Fruit fly (Drosophila melanogaster) whole organism, prepupa: Measurements from ENCODE around the gene CG5966.

Experiments used
- Blimp-1 ChIP-seq: fragments of 200-800 bp; sonication (Bioruptor generic); optimal IDR thresholded peaks from 3 replicates; lab custom pipeline; 2017; ENCODE audit warnings: missing biosample characterization, missing genetic modification characterization, mild to moderate bottlenecking, moderate library complexity, missing genetic modification reagents
- CG10631 ChIP-seq: fragments of 200-800 bp; sonication (Bioruptor generic); optimal IDR thresholded peaks from 2 replicates; lab custom pipeline; 2016; ENCODE audit warnings: missing biosample characterization, missing genetic modification characterization
- CG11762 ChIP-seq: fragments of 200-800 bp; sonication (Bioruptor generic); optimal IDR thresholded peaks from 3 replicates; lab custom pipeline; 2016; ENCODE audit warnings: missing biosample characterization, missing genetic modification characterization; ENCODE audit not compliant: insufficient read depth
- CG11902 ChIP-seq: fragments of 200-800 bp; sonication (Bioruptor generic); optimal IDR thresholded peaks from 3 replicates; lab custom pipeline; 2016; ENCODE audit warnings: missing biosample characterization, missing genetic modification characterization
- CG15336 ChIP-seq: fragments of 200-800 bp; sonication (Bioruptor generic); IDR thresholded peaks from 2 replicates; pipeline ENCODE4 v1.3.6; 2022; ENCODE audit warnings: missing biosample characterization, missing genetic modification characterization
- CG1621 ChIP-seq: fragments of 200-800 bp; sonication (Bioruptor generic); optimal IDR thresholded peaks from 3 replicates; lab custom pipeline; 2018; ENCODE audit warnings: missing biosample characterization, mild to moderate bottlenecking, missing genetic modification characterization
- CG16779 ChIP-seq: fragments of 200-800 bp; sonication (Bioruptor generic); optimal IDR thresholded peaks from 3 replicates; lab custom pipeline; 2017; ENCODE audit warnings: missing biosample characterization, mild to moderate bottlenecking, missing genetic modification characterization
- CG32006 ChIP-seq: fragments of 200-800 bp; sonication (Bioruptor generic); optimal IDR thresholded peaks from 3 replicates; lab custom pipeline; 2017; ENCODE audit warnings: missing biosample characterization, mild to moderate bottlenecking, missing genetic modification characterization
- CG34406 ChIP-seq: fragments of 200-800 bp; sonication (Bioruptor generic); optimal IDR thresholded peaks from 3 replicates; lab custom pipeline; 2016; ENCODE audit warnings: missing biosample characterization, missing genetic modification characterization
- CG3919 ChIP-seq: fragments of 200-800 bp; sonication (Bioruptor generic); optimal IDR thresholded peaks from 3 replicates; lab custom pipeline; 2016; ENCODE audit warnings: missing biosample characterization, missing genetic modification characterization
- CG6163 ChIP-seq: fragments of 200-800 bp; sonication (Bioruptor generic); IDR thresholded peaks from 3 replicates; pipeline ENCODE4 v1.3.6; 2022; ENCODE audit warnings: missing biosample characterization, missing genetic modification characterization
- CG6276 ChIP-seq: fragments of 200-800 bp; sonication (Bioruptor generic); optimal IDR thresholded peaks from 2 replicates; lab custom pipeline; 2017; ENCODE audit warnings: missing biosample characterization, mild to moderate bottlenecking, missing genetic modification characterization
- CG6808 ChIP-seq: fragments of 200-800 bp; sonication (Bioruptor generic); optimal IDR thresholded peaks from 3 replicates; lab custom pipeline; 2017; ENCODE audit warnings: missing biosample characterization, missing genetic modification characterization, mild to moderate bottlenecking, moderate library complexity, missing genetic modification reagents
- CG6854 ChIP-seq: fragments of 200-800 bp; sonication (Bioruptor generic); optimal IDR thresholded peaks from 2 replicates; lab custom pipeline; 2017; ENCODE audit warnings: missing biosample characterization, mild to moderate bottlenecking, missing genetic modification characterization
- CG8319 ChIP-seq: fragments of 200-800 bp; sonication (Bioruptor generic); optimal IDR thresholded peaks from 3 replicates; lab custom pipeline; 2016; ENCODE audit warnings: missing biosample characterization, missing genetic modification characterization
- CG8632 ChIP-seq: fragments of 200-800 bp; sonication (Bioruptor generic); optimal IDR thresholded peaks from 3 replicates; lab custom pipeline; 2016; ENCODE audit warnings: missing biosample characterization, missing genetic modification characterization
- Eip75B ChIP-seq: fragments of 200-800 bp; sonication (Bioruptor generic); optimal IDR thresholded peaks from 3 replicates; lab custom pipeline; 2016; ENCODE audit warnings: missing biosample characterization, missing genetic modification characterization
- Eip78C ChIP-seq: fragments of 200-800 bp; sonication (Bioruptor generic); peaks from one replicate; lab custom pipeline; 2016; ENCODE audit warnings: missing biosample characterization, missing genetic modification characterization
- Eip93F ChIP-seq: fragments of 200-800 bp; sonication (Bioruptor generic); optimal IDR thresholded peaks from 2 replicates; lab custom pipeline; 2016; ENCODE audit warnings: missing biosample characterization, mild to moderate bottlenecking, missing genetic modification characterization
- Ets21C ChIP-seq: fragments of 200-800 bp; sonication (Bioruptor generic); optimal IDR thresholded peaks from 3 replicates; lab custom pipeline; 2016; ENCODE audit warnings: missing biosample characterization, missing genetic modification characterization
- Ets96B ChIP-seq: fragments of 200-800 bp; optimal IDR thresholded peaks from 2 replicates; lab custom pipeline; 2019; ENCODE audit warnings: missing biosample characterization, mild to moderate bottlenecking, missing genetic modification characterization, moderate library complexity
- Hr38 ChIP-seq: sonication (Bioruptor generic); optimal IDR thresholded peaks from 2 replicates; lab custom pipeline; 2016; ENCODE audit warnings: missing biosample characterization, missing genetic modification characterization
- Hr4 ChIP-seq: fragments of 200-800 bp; sonication (Bioruptor generic); optimal IDR thresholded peaks from 3 replicates; lab custom pipeline; 2016; ENCODE audit warnings: missing biosample characterization, missing genetic modification characterization
- Lpt ChIP-seq: fragments of 200-800 bp; sonication (Bioruptor generic); optimal IDR thresholded peaks from 3 replicates; lab custom pipeline; 2016; ENCODE audit warnings: missing biosample characterization, missing genetic modification characterization
- Met ChIP-seq: fragments of 200-800 bp; sonication (Bioruptor generic); optimal IDR thresholded peaks from 3 replicates; lab custom pipeline; 2016; ENCODE audit warnings: missing biosample characterization, missing genetic modification characterization
- OdsH ChIP-seq: fragments of 200-800 bp; sonication (Bioruptor generic); optimal IDR thresholded peaks from 3 replicates; lab custom pipeline; 2016; ENCODE audit warnings: missing biosample characterization, missing genetic modification characterization
- Smox ChIP-seq: fragments of 200-800 bp; sonication (Bioruptor generic); optimal IDR thresholded peaks from 3 replicates; lab custom pipeline; 2016; ENCODE audit warnings: missing biosample characterization, missing genetic modification characterization
- Sox102F ChIP-seq: fragments of 200-800 bp; sonication (Bioruptor generic); optimal IDR thresholded peaks from 2 replicates; lab custom pipeline; 2016; ENCODE audit warnings: missing biosample characterization, mild to moderate bottlenecking, missing genetic modification characterization
- acj6 ChIP-seq: fragments of 200-800 bp; sonication (Bioruptor generic); optimal IDR thresholded peaks from 3 replicates; lab custom pipeline; 2016; ENCODE audit warnings: missing biosample characterization, missing genetic modification characterization
- cyc ChIP-seq: fragments of 200-800 bp; sonication (Bioruptor generic); optimal IDR thresholded peaks from 3 replicates; lab custom pipeline; 2016; ENCODE audit warnings: missing biosample characterization, missing genetic modification characterization
- dsx ChIP-seq: fragments of 200-800 bp; optimal IDR thresholded peaks from 3 replicates; lab custom pipeline; 2019; ENCODE audit warnings: missing biosample characterization, mild to moderate bottlenecking, missing genetic modification characterization, moderate library complexity; ENCODE audit not compliant: poor library complexity, severe bottlenecking
- eg ChIP-seq: fragments of 200-800 bp; sonication (Bioruptor generic); IDR thresholded peaks from 3 replicates; pipeline ENCODE4 v1.3.6; 2022; ENCODE audit warnings: missing biosample characterization, missing genetic modification characterization
- esn ChIP-seq: fragments of 200-800 bp; sonication (Bioruptor generic); optimal IDR thresholded peaks from 2 replicates; lab custom pipeline; 2016; ENCODE audit warnings: missing biosample characterization, mild to moderate bottlenecking, missing genetic modification characterization, moderate library complexity
- fd59A ChIP-seq: fragments of 200-800 bp; sonication (Bioruptor generic); optimal IDR thresholded peaks from 2 replicates; lab custom pipeline; 2017; ENCODE audit warnings: missing biosample characterization, mild to moderate bottlenecking, missing genetic modification characterization, missing genetic modification reagents
- fd85E ChIP-seq: fragments of 200-800 bp; sonication (Bioruptor generic); optimal IDR thresholded peaks from 3 replicates; lab custom pipeline; 2016; ENCODE audit warnings: missing biosample characterization, missing genetic modification characterization
- fkh ChIP-seq: fragments of 200-800 bp; sonication (Bioruptor generic); optimal IDR thresholded peaks from 3 replicates; lab custom pipeline; 2017; ENCODE audit warnings: missing biosample characterization, mild to moderate bottlenecking, missing genetic modification characterization, moderate library complexity
- lz ChIP-seq: fragments of 200-800 bp; sonication (Bioruptor generic); optimal IDR thresholded peaks from 3 replicates; lab custom pipeline; 2016; ENCODE audit warnings: missing biosample characterization, missing genetic modification characterization
- pdm3 ChIP-seq: fragments of 200-800 bp; sonication (Bioruptor generic); optimal IDR thresholded peaks from 3 replicates; lab custom pipeline; 2016; ENCODE audit warnings: missing biosample characterization, missing genetic modification characterization
- salr ChIP-seq, 2 experiments: fragments of 200-800 bp; sonication (Bioruptor generic); optimal IDR thresholded peaks; 3 replicates each; lab custom pipeline; 2016 to 2018; ENCODE audit warnings: missing biosample characterization in 2 of 2, missing genetic modification characterization in 2 of 2, mild to moderate bottlenecking in 1 of 2
- spab ChIP-seq: fragments of 200-800 bp; sonication (Bioruptor generic); optimal IDR thresholded peaks from 2 replicates; lab custom pipeline; 2017; ENCODE audit warnings: missing biosample characterization, mild to moderate bottlenecking, missing genetic modification characterization, missing genetic modification reagents
- ss ChIP-seq, 2 experiments: fragments of 200-800 bp; sonication (Bioruptor generic); optimal IDR thresholded peaks; 2 replicates in 1 of 2; 3 replicates in 1 of 2; lab custom pipeline; 2017 to 2018; ENCODE audit warnings: mild to moderate bottlenecking in 2 of 2, missing biosample characterization in 2 of 2, missing genetic modification characterization in 2 of 2, moderate library complexity in 1 of 2
- svp ChIP-seq: fragments of 200-800 bp; sonication (Bioruptor generic); peaks from one replicate; lab custom pipeline; 2016; ENCODE audit warnings: missing biosample characterization, missing genetic modification characterization
- topi ChIP-seq: fragments of 200-800 bp; sonication (Bioruptor generic); optimal IDR thresholded peaks from 3 replicates; lab custom pipeline; 2016; ENCODE audit warnings: missing biosample characterization, missing genetic modification characterization
- vri ChIP-seq: fragments of 200-800 bp; sonication (Bioruptor generic); optimal IDR thresholded peaks from 3 replicates; lab custom pipeline; 2016; ENCODE audit warnings: missing biosample characterization, mild to moderate bottlenecking, missing genetic modification characterization

CG5966 gene

DNA sequence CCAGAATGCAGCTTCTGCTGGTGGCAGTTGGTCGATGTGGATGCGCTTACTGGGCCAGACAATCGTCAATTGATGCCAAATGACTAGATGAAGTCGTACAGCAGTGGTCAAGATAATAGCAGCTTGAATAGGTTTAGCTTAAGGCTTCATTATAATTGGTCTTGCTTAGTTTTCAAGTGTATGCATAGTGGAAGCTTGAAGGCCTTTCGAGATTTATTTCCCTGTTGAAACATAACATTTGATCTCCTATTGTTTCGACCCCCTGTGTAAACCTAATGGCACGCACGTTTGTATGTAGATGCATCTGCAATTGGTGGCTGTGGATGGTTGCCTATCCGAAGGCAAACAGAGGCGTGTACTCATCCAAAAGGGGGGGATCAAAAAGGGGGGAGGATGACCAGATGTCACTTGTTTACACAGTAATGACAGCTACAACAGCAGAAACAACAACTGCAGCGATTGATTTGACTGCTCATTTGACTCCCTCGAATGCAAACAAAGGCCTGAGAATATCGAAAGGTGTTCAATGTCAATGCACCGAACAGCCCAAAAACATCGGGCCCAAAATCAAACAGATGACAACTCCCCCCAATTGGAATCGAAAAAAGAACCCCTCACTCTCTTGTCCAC lies 20.4 kb upstream of the CG5966 start (continued):
- TF ChIP-seq OdsH (GFP tag; lab: Kevin White, UChicago) = peak; percentile 56
- no peak for TF ChIP-seq vri (GFP tag; lab: Kevin White, UChicago)
- TF ChIP-seq Sox102F (GFP tag; lab: Kevin White, UChicago) = peak; percentile 18
- peak; percentile 30 for TF ChIP-seq fd59A (GFP tag; lab: Kevin White, UChicago)
- peak; percentile 54 for TF ChIP-seq pdm3 (GFP tag; lab: Kevin White, UChicago)
- TF ChIP-seq Lpt (GFP tag; lab: Kevin White, UChicago) = peak; percentile 76
- no peak for TF ChIP-seq Smox (GFP tag; lab: Kevin White, UChicago)
- peak; percentile 42 for TF ChIP-seq fkh (GFP tag; lab: Kevin White, UChicago)
- TF ChIP-seq Met (GFP tag; lab: Kevin White, UChicago) = peak; percentile 44
- no peak for TF ChIP-seq CG8319
- peak; percentile 21 for TF ChIP-seq CG34406 (GFP tag; lab: Kevin White, UChicago)
- peak; percentile 84 for TF ChIP-seq Eip78C (GFP tag; lab: Kevin White, UChicago)
- peak; percentile 87 for TF ChIP-seq CG15336 (GFP tag; lab: Robert Waterston, UW)
- peak; percentile 68 for TF ChIP-seq CG6276 (GFP tag; lab: Kevin White, UChicago)
- TF ChIP-seq CG1621 (tag; lab: Kevin White, UChicago) = peak; percentile 68
- peak; percentile 74 for TF ChIP-seq Hr4 (GFP tag; lab: Kevin White, UChicago)
- TF ChIP-seq Ets96B = peak; percentile 57

DNA sequence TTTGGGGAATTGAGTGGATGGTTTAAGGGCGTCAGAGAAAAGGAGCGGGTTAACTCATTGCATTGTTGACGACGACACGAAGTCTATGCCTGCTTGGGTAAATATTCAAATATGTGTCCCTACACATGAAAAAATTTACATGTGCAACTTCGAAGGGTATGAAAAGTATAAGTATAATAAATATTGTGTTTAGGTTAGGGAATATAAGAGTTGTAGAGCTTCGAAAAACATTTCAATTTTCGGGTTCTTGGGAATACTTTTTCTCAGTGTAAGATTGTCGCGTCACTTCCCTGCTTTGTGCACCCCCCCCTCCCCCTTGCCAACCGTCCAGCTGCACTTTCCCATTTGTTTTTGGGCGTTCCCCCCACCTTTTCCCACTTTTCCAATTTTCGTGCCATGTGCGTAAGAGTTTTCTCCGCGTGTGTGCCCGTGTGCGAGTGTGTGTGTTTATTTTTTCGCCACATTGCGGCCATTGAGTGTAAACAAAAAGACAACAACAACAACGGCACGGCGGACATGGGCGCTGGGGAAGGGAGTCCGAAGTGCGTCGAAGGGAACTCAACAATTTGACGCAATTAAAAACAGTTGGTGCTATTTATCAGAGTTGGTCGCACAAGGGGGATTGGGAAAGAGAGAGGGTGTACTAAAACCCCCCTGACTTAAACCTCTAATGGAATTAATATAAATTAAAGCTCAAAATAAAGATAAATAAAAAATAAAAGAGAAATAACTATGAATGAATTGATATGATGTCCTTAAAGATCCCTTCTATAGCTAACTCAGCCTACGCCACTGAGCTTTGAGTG lies 18.5 kb upstream of the CG5966 start:
- TF ChIP-seq Eip93F (GFP tag; lab: Kevin White, UChicago) (no peak), CG6854 (GFP tag; lab: Kevin White, UChicago) (no peak), CG8632 (GFP tag; lab: Kevin White, UChicago) (peak; percentile 31), CG6163 (GFP tag; lab: Robert Waterston, UW) (peak; percentile 59), dsx (GFP tag; lab: Kevin White, UChicago) (peak; percentile 27), CG16779 (no peak), CG11762 (GFP tag; lab: Kevin White, UChicago) (no peak), lz (GFP tag; lab: Kevin White, UChicago) (peak; percentile 23), Eip78C (GFP tag; lab: Kevin White, UChicago) (peak; percentile 86), salr (GFP tag; optimal IDR thresholded peaks at IDR 0.05; lab: Kevin White, UChicago) (peak in 1 of 2 experiments; percentile 46), Sox102F (GFP tag; lab: Kevin White, UChicago) (peak; percentile 18), CG32006 (GFP tag; lab: Kevin White, UChicago) (peak; percentile 62), Hr4 (GFP tag; lab: Kevin White, UChicago) (peak; percentile 43), Smox (GFP tag; lab: Kevin White, UChicago) (peak; percentile 55), CG3919 (GFP tag; lab: Kevin White, UChicago) (peak; percentile 16), pdm3 (GFP tag; lab: Kevin White, UChicago) (peak; percentile 31), eg (GFP tag; lab: Robert Waterston, UW) (peak; percentile 27; the same call in 2 of the 3 replicates), CG6276 (GFP tag; lab: Kevin White, UChicago) (no peak), CG6808 (peak; percentile 54), CG8319 (no peak), Blimp-1 (GFP tag; lab: Kevin White, UChicago) (peak; percentile 17), fd85E (no peak), cyc (GFP tag; lab: Kevin White, UChicago) (peak; percentile 29), CG34406 (GFP tag; lab: Kevin White, UChicago) (peak; percentile 33), Ets21C (no peak), topi (GFP tag; lab: Kevin White, UChicago) (peak; percentile 40), acj6 (GFP tag; lab: Kevin White, UChicago) (peak; percentile 22), esn (GFP tag; lab: Kevin White, UChicago) (peak; percentile 50), ss (GFP tag; optimal IDR thresholded peaks at IDR 0.05; lab: Kevin White, UChicago) (peak in 1 of 2 experiments; percentile 47), OdsH (GFP tag; lab: Kevin White, UChicago) (peak; percentile 33), Met (GFP tag; lab: Kevin White, UChicago) (peak; percentile 39), svp (GFP tag; lab: Kevin White, UChicago) (peak; percentile 79), fd59A (GFP tag; lab: Kevin White, UChicago) (no peak), CG11902 (GFP tag; lab: Kevin White, UChicago) (no peak), CG10631 (GFP tag; lab: Kevin White, UChicago) (peak; percentile 46), spab (GFP tag; lab: Kevin White, UChicago) (peak; percentile 19), Hr38 (GFP tag; lab: Kevin White, UChicago) (no peak), Eip75B (no peak), fkh (GFP tag; lab: Kevin White, UChicago) (peak; percentile 39)
